Worm (Caenorhabditis elegans): ENCODE data around the gene R08C7.8.

DNA sequence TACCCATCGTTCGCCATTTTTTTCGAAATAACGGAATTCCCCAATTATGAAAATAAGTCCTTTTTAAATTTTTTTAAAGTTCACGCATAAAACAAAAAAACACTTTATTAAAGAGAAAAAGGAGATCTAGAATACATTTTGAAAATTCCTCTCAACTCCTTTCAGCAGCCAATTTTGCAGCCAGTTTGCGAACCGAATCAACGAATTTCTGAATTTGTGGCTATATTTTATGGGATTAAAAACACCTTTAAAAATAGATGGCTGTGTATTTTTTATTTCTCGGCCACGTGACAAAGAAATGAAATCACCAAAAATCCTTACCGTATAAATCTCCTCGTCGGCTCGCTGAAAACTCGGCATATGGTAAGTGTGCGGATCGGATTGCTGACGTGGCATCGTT is 45.7 kb upstream of the R08C7.8 start, which contains the start of gene M01H9.10:
- TF ChIP-seq rnt-1 (tag; optimal IDR thresholded peaks at IDR 0.05), result no peak
- no peak for TF ChIP-seq F16B12.6 (tag; optimal IDR thresholded peaks at IDR 0.05)
- no peak for TF ChIP-seq snpc-4 (tag; optimal IDR thresholded peaks at IDR 0.05)
- no peak for TF ChIP-seq ets-5 (GFP tag; IDR thresholded peaks at IDR 0.05)
- TF ChIP-seq nhr-12 (tag; optimal IDR thresholded peaks at IDR 0.05), result no peak
- no peak for TF ChIP-seq nhr-11 (tag; optimal IDR thresholded peaks at IDR 0.05)
- no peak for TF ChIP-seq ama-1 (optimal IDR thresholded peaks at IDR 0.05)
- no peak for TF ChIP-seq elt-3 (tag; optimal IDR thresholded peaks at IDR 0.05)
- TF ChIP-seq aly-2 (tag; optimal IDR thresholded peaks at IDR 0.05), result no peak
- TF ChIP-seq lir-3 (tag; optimal IDR thresholded peaks at IDR 0.05; ENCODE audit: poor library complexity), result no peak
- no peak for TF ChIP-seq dpl-1 (GFP tag; optimal IDR thresholded peaks at IDR 0.05)
- no peak for TF ChIP-seq ceh-63 (GFP tag; optimal IDR thresholded peaks at IDR 0.05)
- no peak for TF ChIP-seq ceh-82 (tag; optimal IDR thresholded peaks at IDR 0.05)

All from whole organism, L1 larva.